Worm (Caenorhabditis elegans) whole organism, L4 larva: Measurements from ENCODE around the gene melo-1.
A peak's percentile ranks its signal among the peaks of the same experiment; 100 is the strongest.

Experiments used
- D1046.2 ChIP-seq: fragments of 200-800 bp; sonication (Bioruptor generic); IDR thresholded peaks from 2 replicates; pipeline ENCODE4 v1.3.6; 2022; ENCODE audit warnings: missing genetic modification characterization, missing compliant biosample characterization
- F37D6.2 ChIP-seq: sonication (generic microtip); optimal IDR thresholded peaks from 2 replicates; lab custom pipeline; 2016; ENCODE audit warnings: mild to moderate bottlenecking, missing genetic modification characterization, missing compliant biosample characterization
- F44E2.7 ChIP-seq: fragments of 200-800 bp; sonication (Bioruptor generic); IDR thresholded peaks from 2 replicates; pipeline ENCODE4 v2.1.2; 2022; ENCODE audit warnings: missing genetic modification characterization, missing compliant biosample characterization
- R02D3.7 ChIP-seq: fragments of 150-350 bp; sonication (generic microtip); optimal IDR thresholded peaks from 3 replicates; lab custom pipeline; 2014; ENCODE audit warnings: missing biosample characterization, missing genetic modification characterization
- Y48G9A.11 ChIP-seq: fragments of 200-800 bp; sonication (Bioruptor generic); IDR thresholded peaks from 2 replicates; pipeline ENCODE4 v1.3.6; 2022; ENCODE audit warnings: missing genetic modification reagents, missing genetic modification characterization, missing compliant biosample characterization
- Y5F2A.4 ChIP-seq: fragments of 200-800 bp; sonication (Bioruptor generic); optimal IDR thresholded peaks from 2 replicates; lab custom pipeline; 2018; ENCODE audit warnings: mild to moderate bottlenecking, missing genetic modification characterization, missing compliant biosample characterization
- Y75B8A.6 ChIP-seq: fragments of 200-800 bp; sonication (Bioruptor generic); IDR thresholded peaks from 2 replicates; pipeline ENCODE4 v1.3.6; 2022; ENCODE audit warnings: missing genetic modification reagents, missing genetic modification characterization, missing compliant biosample characterization
- ZK337.2 ChIP-seq: fragments of 200-800 bp; sonication (Bioruptor generic); IDR thresholded peaks from 2 replicates; pipeline ENCODE4 v1.3.6; 2022; ENCODE audit warnings: missing genetic modification reagents, missing genetic modification characterization, missing compliant biosample characterization
- aha-1 ChIP-seq: fragments of 150-350 bp; peaks from one replicate; lab custom pipeline; 2014; ENCODE audit warnings: missing biosample characterization, missing genetic modification characterization
- ama-1 ChIP-seq: fragments of 150-350 bp; optimal IDR thresholded peaks from 2 replicates; lab custom pipeline; 2014; ENCODE audit warnings: inconsistent platforms, mixed read lengths
- ceh-32 ChIP-seq: sonication (generic microtip); optimal IDR thresholded peaks from 2 replicates; lab custom pipeline; 2016; ENCODE audit warnings: mild to moderate bottlenecking, missing genetic modification characterization, missing compliant biosample characterization; ENCODE audit not compliant: poor library complexity
- ceh-62 ChIP-seq: sonication (generic microtip); optimal IDR thresholded peaks from 2 replicates; lab custom pipeline; 2017; ENCODE audit warnings: missing biosample characterization, missing genetic modification characterization
- ces-1 ChIP-seq: fragments of 150-350 bp; sonication (generic microtip); optimal IDR thresholded peaks from 4 replicates; lab custom pipeline; 2014; ENCODE audit warnings: missing biosample characterization, missing genetic modification reagents, missing genetic modification characterization
- ctbp-1 ChIP-seq: fragments of 200-800 bp; sonication (Bioruptor generic); IDR thresholded peaks from 2 replicates; pipeline ENCODE4 v1.3.6; 2022; ENCODE audit warnings: missing genetic modification reagents, missing genetic modification characterization, missing compliant biosample characterization
- daf-16 ChIP-seq, 3 experiments: sonication (generic microtip); optimal IDR thresholded peaks; 2 replicates each; lab custom pipeline; 2016 to 2017; ENCODE audit warnings: missing genetic modification characterization in 3 of 3, missing genetic modification reagents in 3 of 3, mild to moderate bottlenecking in 2 of 3, missing compliant biosample characterization in 2 of 3, missing biosample characterization in 1 of 3, moderate library complexity in 1 of 3
- dmd-6 ChIP-seq: fragments of 200-800 bp; sonication (Bioruptor generic); IDR thresholded peaks from 2 replicates; pipeline ENCODE4 v1.3.6; 2022; ENCODE audit warnings: missing genetic modification reagents, missing genetic modification characterization, missing compliant biosample characterization
- dmd-8 ChIP-seq: fragments of 200-800 bp; sonication (Bioruptor generic); IDR thresholded peaks from 2 replicates; pipeline ENCODE4 v1.3.6; 2022; ENCODE audit warnings: missing genetic modification characterization, missing compliant biosample characterization
- dve-1 ChIP-seq: sonication (generic microtip); optimal IDR thresholded peaks from 2 replicates; lab custom pipeline; 2017; ENCODE audit warnings: antibody characterized with exemption, mild to moderate bottlenecking, missing genetic modification characterization, missing compliant biosample characterization; ENCODE audit not compliant: insufficient read depth
- fkh-10 ChIP-seq: fragments of 150-350 bp; optimal IDR thresholded peaks from 2 replicates; lab custom pipeline; 2014; ENCODE audit warnings: missing biosample characterization, missing genetic modification reagents, missing genetic modification characterization
- fos-1 ChIP-seq: fragments of 150-350 bp; optimal IDR thresholded peaks from 2 replicates; lab custom pipeline; 2014; ENCODE audit warnings: missing biosample characterization, missing genetic modification characterization
- lim-7 ChIP-seq: fragments of 200-800 bp; sonication (Bioruptor generic); IDR thresholded peaks from 2 replicates; pipeline ENCODE4 v1.3.6; 2022; ENCODE audit warnings: missing genetic modification characterization, missing compliant biosample characterization
- lin-38 ChIP-seq: fragments of 200-800 bp; sonication (Bioruptor generic); IDR thresholded peaks from 2 replicates; pipeline ENCODE4 v1.3.6; 2022; ENCODE audit warnings: missing genetic modification reagents, missing genetic modification characterization, missing compliant biosample characterization
- lsy-2 ChIP-seq, 2 experiments: fragments of 150-350 bp in 1 of 2; sonication (generic microtip) in 1 of 2; optimal IDR thresholded peaks; 2 replicates each; lab custom pipeline; 2014 to 2017; ENCODE audit warnings: missing biosample characterization in 2 of 2, missing genetic modification characterization in 2 of 2
- madf-5 ChIP-seq, 2 experiments: fragments of 200-800 bp; sonication (Bioruptor generic); IDR thresholded peaks; 2 replicates each; pipeline ENCODE4 v1.3.6; 2022; ENCODE audit warnings: missing compliant biosample characterization in 2 of 2, missing genetic modification characterization in 2 of 2
- mdl-1 ChIP-seq, 2 experiments: fragments of 150-350 bp in 1 of 2; sonication (generic microtip) in 1 of 2; optimal IDR thresholded peaks; 2 replicates each; lab custom pipeline; 2014 to 2017; ENCODE audit warnings: missing biosample characterization in 2 of 2, missing genetic modification characterization in 2 of 2
- mdt-29 ChIP-seq: fragments of 200-800 bp; sonication (Bioruptor generic); IDR thresholded peaks from 2 replicates; pipeline ENCODE4 v1.3.6; 2022; ENCODE audit warnings: missing genetic modification reagents, missing genetic modification characterization, missing compliant biosample characterization
- mes-2 ChIP-seq: sonication (generic microtip); optimal IDR thresholded peaks from 2 replicates; lab custom pipeline; 2016; ENCODE audit warnings: missing genotype, mild to moderate bottlenecking, missing genetic modification characterization, missing compliant biosample characterization; ENCODE audit not compliant: poor library complexity, severe bottlenecking
- mxl-3 ChIP-seq: fragments of 200-800 bp; sonication (Bioruptor generic); optimal IDR thresholded peaks from 2 replicates; lab custom pipeline; 2018; ENCODE audit warnings: mild to moderate bottlenecking, missing genetic modification characterization, missing compliant biosample characterization
- nhr-10 ChIP-seq: fragments of 150-350 bp; optimal IDR thresholded peaks from 2 replicates; lab custom pipeline; 2014; ENCODE audit warnings: missing biosample characterization, missing genetic modification characterization
- nhr-11 ChIP-seq: fragments of 150-350 bp; optimal IDR thresholded peaks from 2 replicates; lab custom pipeline; 2014; ENCODE audit warnings: missing biosample characterization, missing genetic modification characterization
- nhr-25 ChIP-seq: sonication (generic microtip); optimal IDR thresholded peaks from 2 replicates; lab custom pipeline; 2017; ENCODE audit warnings: missing genetic modification characterization, mild to moderate bottlenecking, missing compliant biosample characterization, antibody characterized with exemption, moderate library complexity, borderline replicate concordance; ENCODE audit not compliant: insufficient read depth
- nhr-28 ChIP-seq: fragments of 150-350 bp; optimal IDR thresholded peaks from 2 replicates; lab custom pipeline; 2014; ENCODE audit warnings: missing biosample characterization, missing genetic modification characterization
- nhr-42 ChIP-seq: fragments of 200-800 bp; sonication (Bioruptor generic); IDR thresholded peaks from 2 replicates; pipeline ENCODE4 v1.3.6; 2022; ENCODE audit warnings: missing genetic modification characterization, missing compliant biosample characterization
- nhr-76 ChIP-seq: fragments of 150-350 bp; optimal IDR thresholded peaks from 2 replicates; lab custom pipeline; 2014; ENCODE audit warnings: missing biosample characterization, missing genetic modification characterization
- php-3 ChIP-seq: fragments of 200-800 bp; sonication (Bioruptor generic); IDR thresholded peaks from 2 replicates; pipeline ENCODE4 v1.3.6; 2022; ENCODE audit warnings: missing genetic modification reagents, missing genetic modification characterization, missing compliant biosample characterization
- sdz-12 ChIP-seq: fragments of 200-800 bp; sonication (Bioruptor generic); optimal IDR thresholded peaks from 2 replicates; lab custom pipeline; 2018; ENCODE audit warnings: mild to moderate bottlenecking, missing genetic modification characterization, missing compliant biosample characterization
- snpc-1.2 ChIP-seq: fragments of 200-800 bp; sonication (Bioruptor generic); IDR thresholded peaks from 2 replicates; pipeline ENCODE4 v1.3.6; 2022; ENCODE audit warnings: missing genetic modification reagents, missing genetic modification characterization, missing compliant biosample characterization
- snpc-4 ChIP-seq: fragments of 150-350 bp; optimal IDR thresholded peaks from 2 replicates; lab custom pipeline; 2014; ENCODE audit warnings: missing biosample characterization, missing genetic modification characterization
- spr-1 ChIP-seq: sonication (generic microtip); optimal IDR thresholded peaks from 2 replicates; lab custom pipeline; 2016; ENCODE audit warnings: mild to moderate bottlenecking, missing genetic modification characterization, missing compliant biosample characterization
- tag-97 ChIP-seq: fragments of 200-800 bp; sonication (Bioruptor generic); IDR thresholded peaks from 2 replicates; pipeline ENCODE4 v1.3.6; 2022; ENCODE audit warnings: missing genetic modification characterization, missing compliant biosample characterization
- tra-1 ChIP-seq: fragments of 200-800 bp; sonication (Bioruptor generic); IDR thresholded peaks from 2 replicates; pipeline ENCODE4 v1.3.6; 2022; ENCODE audit warnings: missing genetic modification reagents, missing genetic modification characterization, missing compliant biosample characterization
- unc-62 ChIP-seq, 3 experiments: fragments of 150-350 bp in 1 of 3; sonication (generic microtip); optimal IDR thresholded peaks in 2 of 3; peaks in 1 of 3; 1 replicate in 1 of 3; 2 replicates in 2 of 3; lab custom pipeline; 2014 to 2017; ENCODE audit warnings: missing biosample characterization in 3 of 3, missing genetic modification characterization in 3 of 3, missing genetic modification reagents in 3 of 3, missing genotype in 1 of 3
- zip-2 ChIP-seq: fragments of 150-350 bp; optimal IDR thresholded peaks from 2 replicates; lab custom pipeline; 2014; ENCODE audit warnings: missing biosample characterization, missing genetic modification characterization
- ztf-11 ChIP-seq: fragments of 150-350 bp; optimal IDR thresholded peaks from 2 replicates; lab custom pipeline; 2014; ENCODE audit warnings: missing biosample characterization, missing genetic modification characterization

The melo-1 gene

DNA sequence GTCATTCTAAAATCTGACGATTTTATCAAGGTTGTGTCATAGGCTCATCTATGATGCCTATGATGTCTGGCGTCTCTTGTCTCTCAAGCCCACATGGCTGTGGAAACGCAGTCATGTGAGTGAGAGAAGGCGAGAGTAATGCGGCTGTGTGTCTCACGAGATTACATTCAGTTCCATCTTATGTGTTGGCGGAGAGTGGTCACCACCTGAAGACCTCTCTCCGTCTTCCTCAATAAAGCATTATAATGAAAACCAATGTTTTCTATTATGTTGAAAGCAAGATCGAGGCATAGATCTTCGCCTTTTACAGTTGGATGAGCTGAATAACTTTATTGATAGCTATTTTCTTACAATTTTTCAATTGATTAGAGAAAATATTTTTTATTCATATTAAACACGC lies 23.5 kb upstream of the melo-1 start (continued):
- TF ChIP-seq dmd-6 (GFP tag; lab: Robert Waterston, UW) (peak; percentile 66), lin-38 (peak; percentile 51), nhr-11 (tag; lab: Kevin White, UChicago) (peak; percentile 39), dve-1 (tag; lab: Kevin White, UChicago) (peak; percentile 62), mxl-3 (GFP tag; lab: Kevin White, UChicago) (peak; percentile 69)

DNA sequence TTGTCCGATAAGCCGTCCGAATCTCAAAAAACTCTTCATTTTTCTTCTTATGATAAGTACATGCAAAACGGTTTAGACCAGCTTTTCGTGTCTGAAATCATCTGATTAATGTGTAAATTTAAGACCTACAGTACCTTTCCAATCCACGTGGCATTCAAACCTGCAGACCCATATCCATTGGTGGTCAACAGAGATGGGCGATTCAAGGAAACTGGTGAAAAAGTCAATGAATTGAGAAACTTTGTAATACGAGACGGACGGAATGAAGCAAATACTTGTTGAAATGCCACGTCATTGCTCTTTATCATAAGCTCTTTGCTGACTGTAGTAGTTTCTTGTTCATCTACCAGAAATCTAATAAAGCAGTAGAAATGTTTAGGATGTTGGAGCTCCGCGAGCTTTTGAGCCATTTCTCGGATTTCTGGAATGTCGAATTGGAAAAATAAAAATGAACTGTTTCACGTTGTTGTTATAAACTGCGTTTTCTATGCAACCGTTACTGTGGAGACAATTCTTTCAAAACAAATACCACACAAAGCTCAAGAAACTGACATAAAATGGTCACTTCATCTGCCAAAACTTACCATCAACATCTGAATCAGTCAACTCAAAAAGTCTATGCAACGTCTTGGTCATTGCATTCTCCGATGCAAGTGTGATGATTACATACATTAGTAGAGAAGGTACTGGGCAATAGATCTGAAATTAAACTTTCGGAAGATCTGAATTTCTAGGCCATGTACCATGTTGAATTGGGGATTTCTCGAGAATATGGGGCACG lies 22.7 kb upstream of the melo-1 start:
- TF ChIP-seq snpc-4 (tag; lab: Kevin White, UChicago) (no peak), aha-1 (tag; lab: Kevin White, UChicago) (peak; percentile 86), daf-16 (GFP tag; optimal IDR thresholded peaks at IDR 0.05; lab: Kevin White, UChicago) (no peak), daf-16 (tag; optimal IDR thresholded peaks at IDR 0.05; lab: Kevin White, UChicago) (peak; percentile 23)

DNA sequence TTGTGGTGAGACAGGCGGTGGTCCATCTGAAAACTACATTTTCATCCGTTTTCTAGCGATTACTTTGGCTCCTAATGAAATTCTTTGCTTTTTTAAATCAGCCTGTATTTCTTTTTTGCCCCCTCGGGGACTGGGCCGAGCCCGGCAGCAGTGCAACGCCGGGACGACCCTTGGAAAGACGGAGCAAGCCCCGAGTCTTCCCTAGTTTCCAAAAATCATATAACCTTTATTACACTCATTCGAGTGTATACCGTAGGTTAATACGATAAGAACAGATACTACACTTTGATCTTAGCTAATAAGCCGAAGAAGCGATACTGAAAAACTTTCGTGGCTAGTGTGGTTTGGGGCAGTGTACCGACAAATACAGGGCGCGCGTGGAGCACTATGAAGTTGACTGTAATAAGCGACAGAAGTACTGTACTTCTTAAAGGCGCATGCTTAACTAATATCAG lies 22.1 kb upstream of the melo-1 start:
- TF ChIP-seq zip-2 (no peak), unc-62 (GFP tag; optimal IDR thresholded peaks at IDR 0.05 in 1 of 2; lab: Kevin White, UChicago) (peak in 1 of 2 experiments; percentile 25), unc-62 (tag; optimal IDR thresholded peaks at IDR 0.05; lab: Kevin White, UChicago) (no peak), madf-5 (GFP tag; IDR thresholded peaks at IDR 0.05; lab: Robert Waterston, UW) (no peak), nhr-28 (tag; lab: Kevin White, UChicago) (no peak), lim-7 (GFP tag; lab: Robert Waterston, UW) (no peak), ZK337.2 (0 out of 2 replicates have a peak, but pooled peaks have one; percentile 30), D1046.2 (GFP tag; lab: Robert Waterston, UW) (no peak), php-3 (GFP tag; lab: Robert Waterston, UW) (no peak), ama-1 (lab: Kevin White, UChicago) (no peak), snpc-1.2 (GFP tag; lab: Robert Waterston, UW) (peak; percentile 99), Y48G9A.11 (GFP tag; lab: Robert Waterston, UW) (peak; percentile 71), fkh-10 (no peak), dve-1 (tag; lab: Kevin White, UChicago) (no peak), mes-2 (tag; lab: Kevin White, UChicago) (peak; percentile 8), ceh-32 (tag; lab: Kevin White, UChicago) (no peak), nhr-11 (tag; lab: Kevin White, UChicago) (no peak), fos-1 (no peak), nhr-25 (tag; lab: Kevin White, UChicago) (no peak), nhr-42 (no peak), ces-1 (GFP tag; lab: Kevin White, UChicago) (no peak), spr-1 (tag; lab: Kevin White, UChicago) (no peak), ceh-62 (no peak), mdl-1 (tag; optimal IDR thresholded peaks at IDR 0.05; lab: Kevin White, UChicago) (no peak), tag-97 (GFP tag; lab: Robert Waterston, UW) (no peak), dmd-6 (GFP tag; lab: Robert Waterston, UW) (0 out of 2 replicates have a peak, but pooled peaks have one; percentile 5), mdt-29 (GFP tag; lab: Robert Waterston, UW) (peak; percentile 90), lsy-2 (tag; optimal IDR thresholded peaks at IDR 0.05; lab: Kevin White, UChicago) (no peak), mxl-3 (GFP tag; lab: Kevin White, UChicago) (no peak), sdz-12 (GFP tag; lab: Kevin White, UChicago) (no peak), F37D6.2 (tag; lab: Kevin White, UChicago) (no peak), Y5F2A.4 (GFP tag; lab: Kevin White, UChicago) (peak; percentile 12), tra-1 (GFP tag; lab: Robert Waterston, UW) (no peak), aha-1 (tag; lab: Kevin White, UChicago) (peak; percentile 66), ctbp-1 (GFP tag; lab: Robert Waterston, UW) (no peak), R02D3.7 (tag; lab: Kevin White, UChicago) (no peak), F44E2.7 (GFP tag; lab: Robert Waterston, UW) (no peak), nhr-10 (tag; lab: Kevin White, UChicago) (no peak), nhr-76 (no peak), Y75B8A.6 (GFP tag; lab: Robert Waterston, UW) (no peak), ztf-11 (tag; lab: Kevin White, UChicago) (no peak), dmd-8 (GFP tag; lab: Robert Waterston, UW) (no peak)
